Fruit fly (Drosophila melanogaster) whole organism, embryonic: Measurements from ENCODE around the gene CG42579.
A peak's percentile ranks its signal among the peaks of the same experiment; 100 is the strongest.

Experiments
- Bteb2 ChIP-seq: fragments of 200-800 bp; sonication (Bioruptor generic); optimal IDR thresholded peaks from 2 replicates; lab custom pipeline; 2016; ENCODE audit warnings: missing biosample characterization, missing genetic modification characterization
- CG10209 ChIP-seq: fragments of 200-800 bp; sonication (Bioruptor generic); optimal IDR thresholded peaks from 3 replicates; lab custom pipeline; 2017; ENCODE audit warnings: missing biosample characterization, mild to moderate bottlenecking, missing genetic modification characterization, missing genetic modification reagents
- CG10366 ChIP-seq: fragments of 200-800 bp; sonication (Bioruptor generic); IDR thresholded peaks from 2 replicates; pipeline ENCODE4 v1.3.6; 2022; ENCODE audit warnings: missing biosample characterization, missing genetic modification characterization
- CG10462 ChIP-seq: fragments of 200-800 bp; sonication (Bioruptor generic); optimal IDR thresholded peaks from 2 replicates; lab custom pipeline; 2016; ENCODE audit warnings: missing biosample characterization, missing genetic modification characterization
- CG10543 ChIP-seq: fragments of 200-800 bp; sonication (Bioruptor generic); optimal IDR thresholded peaks from 3 replicates; lab custom pipeline; 2017; ENCODE audit warnings: missing biosample characterization, mild to moderate bottlenecking, missing genetic modification characterization, moderate library complexity
- CG10959 ChIP-seq: fragments of 200-800 bp; sonication (Bioruptor generic); IDR thresholded peaks from 2 replicates; pipeline ENCODE4 v1.3.6; 2022; ENCODE audit warnings: missing biosample characterization, missing genetic modification characterization
- CG10979 ChIP-seq: fragments of 200-800 bp; sonication (Bioruptor generic); optimal IDR thresholded peaks from 2 replicates; lab custom pipeline; 2018; ENCODE audit warnings: missing biosample characterization, mild to moderate bottlenecking, missing genetic modification characterization, moderate library complexity
- CG11398 ChIP-seq: fragments of 200-800 bp; sonication (Bioruptor generic); optimal IDR thresholded peaks from 2 replicates; lab custom pipeline; 2016; ENCODE audit warnings: missing biosample characterization, missing genetic modification characterization
- CG13296 ChIP-seq: fragments of 200-800 bp; sonication (Bioruptor generic); optimal IDR thresholded peaks from 3 replicates; lab custom pipeline; 2018; ENCODE audit warnings: missing biosample characterization, mild to moderate bottlenecking, missing genetic modification characterization
- CG14014 ChIP-seq: fragments of 200-800 bp; sonication (Bioruptor generic); IDR thresholded peaks from 2 replicates; pipeline ENCODE4 v1.3.6; 2022; ENCODE audit warnings: missing biosample characterization, missing genetic modification characterization
- CG16813 ChIP-seq: fragments of 200-800 bp; sonication (Bioruptor generic); IDR thresholded peaks from 3 replicates; pipeline ENCODE4 v1.3.6; 2022; ENCODE audit warnings: missing biosample characterization, missing genetic modification characterization; ENCODE audit not compliant: partially characterized antibody
- CG17361 ChIP-seq: fragments of 200-800 bp; sonication (Bioruptor generic); IDR thresholded peaks from 3 replicates; pipeline ENCODE4 v1.3.6; 2022; ENCODE audit warnings: missing biosample characterization, missing genetic modification characterization
- CG17829 ChIP-seq: fragments of 200-800 bp; optimal IDR thresholded peaks from 2 replicates; lab custom pipeline; 2019; ENCODE audit warnings: missing biosample characterization, mild to moderate bottlenecking, missing genetic modification characterization, moderate library complexity
- CG18262 ChIP-seq: fragments of 200-800 bp; optimal IDR thresholded peaks from 3 replicates; lab custom pipeline; 2019; ENCODE audit warnings: missing biosample characterization, mild to moderate bottlenecking, missing genetic modification characterization, moderate library complexity
- CG2202 ChIP-seq: fragments of 200-800 bp; sonication (Bioruptor generic); optimal IDR thresholded peaks from 2 replicates; lab custom pipeline; 2018; ENCODE audit warnings: missing biosample characterization, mild to moderate bottlenecking, missing genetic modification characterization
- CG32532 ChIP-seq: fragments of 200-800 bp; sonication (Bioruptor generic); IDR thresholded peaks from 2 replicates; pipeline ENCODE4 v1.3.6; 2022; ENCODE audit warnings: missing biosample characterization, missing genetic modification characterization
- CG3281 ChIP-seq: fragments of 200-800 bp; sonication (Bioruptor generic); optimal IDR thresholded peaks from 3 replicates; lab custom pipeline; 2017; ENCODE audit warnings: missing biosample characterization, mild to moderate bottlenecking, missing genetic modification characterization
- CG6813 ChIP-seq: fragments of 200-800 bp; sonication (Bioruptor generic); optimal IDR thresholded peaks from 2 replicates; lab custom pipeline; 2017; ENCODE audit warnings: missing biosample characterization, missing genetic modification characterization, mild to moderate bottlenecking, moderate library complexity, missing genetic modification reagents
- CG7786 ChIP-seq: fragments of 200-800 bp; sonication (Bioruptor generic); optimal IDR thresholded peaks from 2 replicates; lab custom pipeline; 2016; ENCODE audit warnings: missing biosample characterization, missing genetic modification characterization
- Dfd ChIP-seq, 2 experiments: fragments of >200 bp; optimal IDR thresholded peaks; 2 replicates each; lab custom pipeline; 2017; ENCODE audit warnings: missing biosample characterization in 2 of 2, missing genetic modification characterization in 2 of 2
- E2f1 ChIP-seq: fragments of 200-800 bp; sonication (Bioruptor generic); IDR thresholded peaks from 2 replicates; pipeline ENCODE4 v1.3.6; 2022; ENCODE audit warnings: missing biosample characterization, missing genetic modification characterization
- Fer1 ChIP-seq: fragments of 200-800 bp; sonication (Bioruptor generic); optimal IDR thresholded peaks from 2 replicates; lab custom pipeline; 2017; ENCODE audit warnings: missing biosample characterization, mild to moderate bottlenecking, missing genetic modification characterization
- Fer2 ChIP-seq: fragments of 200-800 bp; sonication (Bioruptor generic); optimal IDR thresholded peaks from 2 replicates; lab custom pipeline; 2018; ENCODE audit warnings: missing biosample characterization, mild to moderate bottlenecking, missing genetic modification characterization, moderate library complexity
- NC2β ChIP-seq: fragments of 200-800 bp; sonication (Bioruptor generic); optimal IDR thresholded peaks from 2 replicates; lab custom pipeline; 2016; ENCODE audit warnings: missing biosample characterization, missing genetic modification characterization
- Oli ChIP-seq: fragments of 200-800 bp; sonication (Bioruptor generic); optimal IDR thresholded peaks from 2 replicates; lab custom pipeline; 2018; ENCODE audit warnings: missing biosample characterization, mild to moderate bottlenecking, missing genetic modification characterization, moderate library complexity
- Ptx1 ChIP-seq: fragments of 200-800 bp; sonication (Bioruptor generic); IDR thresholded peaks from 2 replicates; pipeline ENCODE4 v1.3.6; 2022; ENCODE audit warnings: missing biosample characterization, missing genetic modification characterization
- Six4 ChIP-seq: fragments of 200-800 bp; sonication (Bioruptor generic); optimal IDR thresholded peaks from 2 replicates; lab custom pipeline; 2016; ENCODE audit warnings: missing biosample characterization, missing genetic modification characterization
- Sox102F ChIP-seq: fragments of 200-800 bp; sonication (Bioruptor generic); optimal IDR thresholded peaks from 2 replicates; lab custom pipeline; 2018; ENCODE audit warnings: missing biosample characterization, mild to moderate bottlenecking, missing genetic modification characterization, moderate library complexity
- Xbp1 ChIP-seq: fragments of 200-800 bp; sonication (Bioruptor generic); optimal IDR thresholded peaks from 3 replicates; lab custom pipeline; 2016; ENCODE audit warnings: missing biosample characterization, mild to moderate bottlenecking, missing genetic modification characterization
- Xrp1 ChIP-seq: fragments of 200-800 bp; sonication (Bioruptor generic); IDR thresholded peaks from 2 replicates; pipeline ENCODE4 v1.3.6; 2022; ENCODE audit warnings: missing biosample characterization, missing genetic modification characterization
- az2 ChIP-seq: fragments of 200-800 bp; sonication (Bioruptor generic); optimal IDR thresholded peaks from 3 replicates; lab custom pipeline; 2016; ENCODE audit warnings: missing biosample characterization, missing genetic modification characterization
- bbx ChIP-seq: fragments of 200-800 bp; sonication (Bioruptor generic); IDR thresholded peaks from 2 replicates; pipeline ENCODE4 v1.3.6; 2022; ENCODE audit warnings: missing biosample characterization, missing genetic modification characterization; ENCODE audit not compliant: partially characterized antibody
- danr ChIP-seq: fragments of 200-800 bp; sonication (Bioruptor generic); IDR thresholded peaks from 2 replicates; pipeline ENCODE4 v1.3.6; 2022; ENCODE audit warnings: missing biosample characterization, missing genetic modification characterization
- ems ChIP-seq: fragments of 200-800 bp; sonication (Bioruptor generic); optimal IDR thresholded peaks from 3 replicates; lab custom pipeline; 2016; ENCODE audit warnings: missing biosample characterization, missing genetic modification characterization
- en ChIP-seq: fragments of 200-800 bp; sonication (Bioruptor generic); optimal IDR thresholded peaks from 2 replicates; lab custom pipeline; 2016; ENCODE audit warnings: missing biosample characterization, missing genetic modification characterization
- grau ChIP-seq: fragments of 200-800 bp; optimal IDR thresholded peaks from 3 replicates; lab custom pipeline; 2019; ENCODE audit warnings: missing biosample characterization, mild to moderate bottlenecking, missing genetic modification characterization, moderate library complexity
- gro ChIP-seq: fragments of 200-800 bp; sonication (Bioruptor generic); optimal IDR thresholded peaks from 2 replicates; lab custom pipeline; 2016; ENCODE audit warnings: missing biosample characterization, missing genetic modification characterization
- jing ChIP-seq: fragments of 200-800 bp; sonication (Bioruptor generic); optimal IDR thresholded peaks from 2 replicates; lab custom pipeline; 2018; ENCODE audit warnings: missing biosample characterization, mild to moderate bottlenecking, missing genetic modification characterization
- klu ChIP-seq: fragments of 200-800 bp; sonication (Bioruptor generic); IDR thresholded peaks from 2 replicates; pipeline ENCODE4 v1.3.6; 2022; ENCODE audit warnings: missing biosample characterization, missing genetic modification characterization
- lab ChIP-seq: fragments of 200-800 bp; sonication (Bioruptor generic); optimal IDR thresholded peaks from 3 replicates; lab custom pipeline; 2017; ENCODE audit warnings: missing biosample characterization, missing genetic modification characterization, mild to moderate bottlenecking, moderate library complexity, missing genetic modification reagents
- lov ChIP-seq, 2 experiments: fragments of 200-800 bp in 1 of 2; fragments of >200 bp in 1 of 2; sonication (Bioruptor generic) in 1 of 2; IDR thresholded peaks in 1 of 2; optimal IDR thresholded peaks in 1 of 2; 2 replicates in 1 of 2; 3 replicates in 1 of 2; pipeline versions ENCODE4 v1.3.6 to Lab custom; 2017 to 2022; ENCODE audit warnings: missing biosample characterization in 1 of 2, missing genetic modification characterization in 1 of 2
- p53 ChIP-seq: fragments of 200-800 bp; sonication (Bioruptor generic); optimal IDR thresholded peaks from 2 replicates; lab custom pipeline; 2016; ENCODE audit warnings: missing biosample characterization, missing genetic modification characterization
- pan ChIP-seq, 4 experiments: fragments of >200 bp in 3 of 4; fragments of 200-800 bp in 1 of 4; sonication (Bioruptor generic) in 1 of 4; optimal IDR thresholded peaks in 3 of 4; IDR thresholded peaks in 1 of 4; 2 replicates each; pipeline versions ENCODE4 v1.3.6 to Lab custom; 2017 to 2022; ENCODE audit warnings: missing biosample characterization in 2 of 4, missing genetic modification characterization in 2 of 4, mixed read lengths in 1 of 4
- pho ChIP-seq: fragments of 200-800 bp; sonication (Bioruptor generic); optimal IDR thresholded peaks from 2 replicates; lab custom pipeline; 2016; ENCODE audit warnings: missing biosample characterization, missing genetic modification characterization
- ro ChIP-seq: fragments of 200-800 bp; sonication (Bioruptor generic); IDR thresholded peaks from 2 replicates; pipeline ENCODE4 v1.3.6; 2022; ENCODE audit warnings: missing biosample characterization, missing genetic modification characterization
- run ChIP-seq: fragments of 200-800 bp; sonication (Bioruptor generic); optimal IDR thresholded peaks from 3 replicates; lab custom pipeline; 2018; ENCODE audit warnings: missing biosample characterization, mild to moderate bottlenecking, missing genetic modification characterization
- sens ChIP-seq: fragments of 200-800 bp; sonication (Bioruptor generic); peaks from one replicate; lab custom pipeline; 2016; ENCODE audit warnings: missing biosample characterization, missing genetic modification characterization
- seq ChIP-seq: fragments of 200-800 bp; sonication (Bioruptor generic); IDR thresholded peaks from 2 replicates; pipeline ENCODE4 v1.3.6; 2022; ENCODE audit warnings: missing biosample characterization, missing genetic modification characterization
- unpg ChIP-seq: fragments of 200-800 bp; sonication (Bioruptor generic); optimal IDR thresholded peaks from 3 replicates; lab custom pipeline; 2018; ENCODE audit warnings: missing biosample characterization, mild to moderate bottlenecking, missing genetic modification characterization, moderate library complexity
- wdn ChIP-seq: fragments of 200-800 bp; sonication (Bioruptor generic); IDR thresholded peaks from 2 replicates; pipeline ENCODE4 v1.3.6; 2022; ENCODE audit warnings: missing biosample characterization, missing genetic modification characterization
- z ChIP-seq: fragments of 200-800 bp; sonication (Bioruptor generic); IDR thresholded peaks from 3 replicates; pipeline ENCODE4 v1.3.6; 2022; ENCODE audit warnings: missing biosample characterization, missing genetic modification characterization

Gene CG42579

dm6 chrX:20505897-20506296 lies 21.5 kb upstream of the CG42579 start (continued):
- no peak for TF ChIP-seq CG17829
- peak; percentile 2 for TF ChIP-seq NC2β (GFP tag; lab: Kevin White, UChicago)
- no peak for TF ChIP-seq E2f1
- TF ChIP-seq Dfd (GFP tag; optimal IDR thresholded peaks at IDR 0.05; lab: Kevin White, UChicago) = no peak
- no peak for TF ChIP-seq bbx (GFP tag; lab: Robert Waterston, UW)
- no peak for TF ChIP-seq CG2202 (tag; lab: Kevin White, UChicago)
- no peak for TF ChIP-seq ro
- no peak for TF ChIP-seq wdn (GFP tag; lab: Robert Waterston, UW)
- TF ChIP-seq CG10462 (GFP tag; lab: Kevin White, UChicago) = peak; percentile 36
- TF ChIP-seq jing (GFP tag; lab: Kevin White, UChicago) = no peak
- no peak for TF ChIP-seq run (tag; lab: Kevin White, UChicago)
- TF ChIP-seq CG10543 (GFP tag; lab: Kevin White, UChicago) = no peak
- TF ChIP-seq CG11398 = no peak
- TF ChIP-seq lov (optimal IDR thresholded peaks at IDR 0.05; lab: Kevin White, UChicago) = no peak
- no peak for TF ChIP-seq lov (GFP tag; IDR thresholded peaks at IDR 0.05; lab: Robert Waterston, UW)
- no peak for TF ChIP-seq CG16813 (GFP tag; lab: Robert Waterston, UW)
- no peak for TF ChIP-seq pho (GFP tag; lab: Kevin White, UChicago)
- TF ChIP-seq CG10959 (GFP tag; lab: Robert Waterston, UW) = no peak
- TF ChIP-seq Bteb2 = no peak
- TF ChIP-seq lab = peak; percentile 64
- no peak for TF ChIP-seq Ptx1 (GFP tag; lab: Robert Waterston, UW)
- TF ChIP-seq CG7786 (GFP tag; lab: Kevin White, UChicago) = no peak
- TF ChIP-seq klu (GFP tag; lab: Robert Waterston, UW) = no peak
- no peak for TF ChIP-seq danr (GFP tag; lab: Robert Waterston, UW)
- TF ChIP-seq z = no peak
- TF ChIP-seq Fer2 (tag; lab: Kevin White, UChicago) = no peak
- TF ChIP-seq p53 = no peak

dm6 chrX:20507785-20508184 lies 19.6 kb upstream of the CG42579 start:
- peak; percentile 17 for TF ChIP-seq CG3281 (GFP tag; lab: Kevin White, UChicago)
- peak; percentile 30 for TF ChIP-seq NC2β (GFP tag; lab: Kevin White, UChicago)
- no peak for TF ChIP-seq gro (GFP tag; lab: Kevin White, UChicago)
- TF ChIP-seq CG32532 (GFP tag; lab: Robert Waterston, UW) = peak; percentile 55; the same call in 1 of the 2 replicates
- TF ChIP-seq unpg = peak; percentile 52
- TF ChIP-seq CG18262 (tag; lab: Kevin White, UChicago) = peak; percentile 51
- peak; percentile 51 for TF ChIP-seq grau
- peak; percentile 6; the same call in 1 of the 2 replicates for TF ChIP-seq CG14014 (GFP tag; lab: Robert Waterston, UW)
- TF ChIP-seq CG6813 (GFP tag; lab: Kevin White, UChicago) = no peak
- peak; percentile 38; the same call in 1 of the 2 replicates for TF ChIP-seq seq
- TF ChIP-seq Fer1 (GFP tag; lab: Kevin White, UChicago) = peak; percentile 47
- TF ChIP-seq sens (GFP tag; lab: Kevin White, UChicago) = peak; percentile 89
- TF ChIP-seq CG13296 (GFP tag; lab: Kevin White, UChicago) = peak; percentile 29
- TF ChIP-seq CG10366 (GFP tag; lab: Robert Waterston, UW) = peak; percentile 48; the same call in 1 of the 2 replicates
- no peak for TF ChIP-seq pan (optimal IDR thresholded peaks at IDR 0.05; lab: Kevin White, UChicago)
- TF ChIP-seq pan (GFP tag; optimal IDR thresholded peaks at IDR 0.05 in 1 of 2, IDR thresholded peaks at IDR 0.05 in 1 of 2) = peak in 1 of 2 experiments; percentile 31
- peak; percentile 60 for TF ChIP-seq Xbp1
- peak; percentile 56 for TF ChIP-seq Oli (tag; lab: Kevin White, UChicago)
- TF ChIP-seq CG17361 (GFP tag; lab: Robert Waterston, UW) = peak; percentile 52; the same call in 1 of the 3 replicates
- TF ChIP-seq en = peak; percentile 14
- peak; percentile 41 for TF ChIP-seq ems (GFP tag; lab: Kevin White, UChicago)
- peak; percentile 40 for TF ChIP-seq CG10209 (GFP tag; lab: Kevin White, UChicago)
- peak; percentile 60 for TF ChIP-seq Xrp1 (GFP tag; lab: Robert Waterston, UW)
- TF ChIP-seq Sox102F (GFP tag; lab: Kevin White, UChicago) = peak; percentile 59
- peak; percentile 49 for TF ChIP-seq CG10979
- TF ChIP-seq az2 (GFP tag; lab: Kevin White, UChicago) = peak; percentile 55
- TF ChIP-seq Six4 (GFP tag; lab: Kevin White, UChicago) = peak; percentile 14
